Fruit fly (Drosophila melanogaster): ENCODE results near the gene raskol.

raskol gene

dm6 chrX:17679642-17680571 is 30.0 kb upstream of the raskol start (continued):
- TF ChIP-seq sim (GFP tag; IDR thresholded peaks at IDR 0.05): no peak
- TF ChIP-seq ato (GFP tag; IDR thresholded peaks at IDR 0.05; ENCODE audit: partially characterized antibody): no peak
- peak; percentile 1 for TF ChIP-seq CG17385 (GFP tag; optimal IDR thresholded peaks at IDR 0.05)
- peak; percentile 29 for TF ChIP-seq CG2678 (tag; optimal IDR thresholded peaks at IDR 0.05)
- no peak for TF ChIP-seq MESR4 (GFP tag; optimal IDR thresholded peaks at IDR 0.05)
- no peak for TF ChIP-seq CG13123 (GFP tag; optimal IDR thresholded peaks at IDR 0.05)
- TF ChIP-seq CG7786 (GFP tag; optimal IDR thresholded peaks at IDR 0.05): no peak
- no peak for TF ChIP-seq CG9609 (GFP tag; optimal IDR thresholded peaks at IDR 0.05)
- TF ChIP-seq CG31365 (tag; optimal IDR thresholded peaks at IDR 0.05): no peak
- TF ChIP-seq CG13287 (GFP tag; IDR thresholded peaks at IDR 0.05; ENCODE audit: partially characterized antibody): no peak
- no peak for TF ChIP-seq CG11456 (GFP tag; IDR thresholded peaks at IDR 0.05)
- peak; percentile 8 for TF ChIP-seq Ets65A (GFP tag)
- no peak for TF ChIP-seq mld (GFP tag; IDR thresholded peaks at IDR 0.05; ENCODE audit: partially characterized antibody)
- no peak for TF ChIP-seq Xrp1 (GFP tag; IDR thresholded peaks at IDR 0.05)
- no peak for TF ChIP-seq CG17912 (GFP tag; optimal IDR thresholded peaks at IDR 0.05)
- TF ChIP-seq CG2120 (GFP tag; optimal IDR thresholded peaks at IDR 0.05): no peak
- no peak for TF ChIP-seq abd-A (tag; optimal IDR thresholded peaks at IDR 0.05)
- TF ChIP-seq CG10209 (GFP tag; optimal IDR thresholded peaks at IDR 0.05): no peak
- TF ChIP-seq nmo (GFP tag; optimal IDR thresholded peaks at IDR 0.05): peak; percentile 1
- no peak for TF ChIP-seq Hand (GFP tag; optimal IDR thresholded peaks at IDR 0.05)
- no peak for TF ChIP-seq C15 (GFP tag; IDR thresholded peaks at IDR 0.05)
- no peak for TF ChIP-seq CG11398 (GFP tag; optimal IDR thresholded peaks at IDR 0.05)
- no peak for TF ChIP-seq Scr (GFP tag; IDR thresholded peaks at IDR 0.05; ENCODE audit: partially characterized antibody)
- TF ChIP-seq unpg (GFP tag; optimal IDR thresholded peaks at IDR 0.05): peak; percentile 4
- no peak for TF ChIP-seq CG12219 (GFP tag; optimal IDR thresholded peaks at IDR 0.05)
- TF ChIP-seq ssp (GFP tag; IDR thresholded peaks at IDR 0.05): no peak
- no peak for TF ChIP-seq ara (GFP tag; IDR thresholded peaks at IDR 0.05)
- no peak for TF ChIP-seq Dad (GFP tag; optimal IDR thresholded peaks at IDR 0.05)
- TF ChIP-seq Oli (tag; optimal IDR thresholded peaks at IDR 0.05): peak; percentile 22
- TF ChIP-seq vfl (GFP tag; optimal IDR thresholded peaks at IDR 0.05): no peak
- no peak for TF ChIP-seq Optix (GFP tag; IDR thresholded peaks at IDR 0.05)
- TF ChIP-seq tgo (GFP tag; IDR thresholded peaks at IDR 0.05): 0 out of 3 replicates have a peak, but pooled peaks have one; percentile 20
- TF ChIP-seq Bteb2 (GFP tag; optimal IDR thresholded peaks at IDR 0.05): no peak
- TF ChIP-seq Mes4 (GFP tag; optimal IDR thresholded peaks at IDR 0.05): no peak
- no peak for TF ChIP-seq org-1 (GFP tag; optimal IDR thresholded peaks at IDR 0.05)
- no peak for TF ChIP-seq gfzf (GFP tag; optimal IDR thresholded peaks at IDR 0.05)
- no peak for TF ChIP-seq nau (GFP tag; optimal IDR thresholded peaks at IDR 0.05)
- TF ChIP-seq CG32532 (GFP tag; IDR thresholded peaks at IDR 0.05): no peak
- TF ChIP-seq Fer2 (tag; optimal IDR thresholded peaks at IDR 0.05): no peak
- peak; percentile 48 for TF ChIP-seq CG11504 (tag; optimal IDR thresholded peaks at IDR 0.05)
- no peak for TF ChIP-seq luna (GFP tag; optimal IDR thresholded peaks at IDR 0.05)
- TF ChIP-seq sna (GFP tag; IDR thresholded peaks at IDR 0.05; ENCODE audit: partially characterized antibody): no peak
- TF ChIP-seq Nf-YB (GFP tag; optimal IDR thresholded peaks at IDR 0.05): no peak
- TF ChIP-seq CG1529 (GFP tag; optimal IDR thresholded peaks at IDR 0.05): no peak
- no peak for TF ChIP-seq ATbp (GFP tag; optimal IDR thresholded peaks at IDR 0.05)
- no peak for TF ChIP-seq Ravus (GFP tag; IDR thresholded peaks at IDR 0.05)
- TF ChIP-seq otp (GFP tag; IDR thresholded peaks at IDR 0.05): no peak
- no peak for TF ChIP-seq Fer1 (GFP tag; optimal IDR thresholded peaks at IDR 0.05)
- no peak for TF ChIP-seq jumu (GFP tag; optimal IDR thresholded peaks at IDR 0.05)
